Worm (Caenorhabditis elegans): ENCODE results near the gene ZK792.1.

The ZK792.1 gene

DNA sequence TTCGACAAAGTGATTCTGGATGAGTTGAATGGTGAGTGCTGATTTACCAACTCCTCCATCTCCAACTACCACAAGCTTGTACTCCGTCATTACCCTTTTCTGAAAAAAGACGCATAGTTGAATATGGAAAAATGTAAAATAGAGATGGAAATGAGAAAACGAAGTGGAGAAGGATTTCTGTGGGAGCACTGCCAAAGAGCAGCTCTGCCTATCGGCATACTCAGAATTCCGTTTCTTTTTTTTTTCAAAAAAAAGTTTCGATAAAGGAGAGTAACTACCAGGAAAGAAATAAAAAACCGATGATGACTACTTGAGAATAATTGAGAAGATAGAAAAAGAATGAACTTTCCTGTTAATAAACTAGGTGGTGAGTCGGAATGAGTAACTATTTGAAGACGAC, 31.3 kb downstream of the ZK792.1 start, which contains the start of gene let-60:
Gene let-60 (minus strand): TSS at position 101 of the 400 bp plus-strand sequence.
- TF ChIP-seq madf-5 (GFP tag; IDR thresholded peaks at IDR 0.05) (no peak), aha-1 (tag) (peak; percentile 86)

DNA sequence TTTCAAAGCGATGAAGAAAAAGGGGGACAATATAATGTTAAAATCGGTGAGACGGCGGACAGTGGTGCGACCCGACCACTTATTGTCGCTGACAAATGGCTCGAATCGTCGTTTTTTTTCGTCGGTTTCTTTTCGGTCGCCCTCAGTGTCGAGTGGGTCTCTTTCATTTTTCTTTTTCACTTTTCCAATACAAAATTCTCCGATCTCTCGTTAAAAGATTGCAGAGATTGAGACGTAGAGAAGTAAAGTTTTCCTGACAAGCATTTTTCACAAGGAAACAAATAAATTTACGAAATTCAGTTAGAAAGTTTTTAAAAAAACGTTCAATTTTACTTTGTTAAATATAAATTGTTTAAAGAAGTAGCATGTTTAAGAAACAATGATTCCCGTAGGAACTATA, 31.9 kb downstream of the ZK792.1 start:
- TF ChIP-seq fos-1 (tag; optimal IDR thresholded peaks at IDR 0.05) (no peak), unc-62 (GFP tag; optimal IDR thresholded peaks at IDR 0.05 in 1 of 2) (peak in 1 of 2 experiments; percentile 20), unc-62 (tag; optimal IDR thresholded peaks at IDR 0.05) (no peak), daf-19 (GFP tag; conservative IDR thresholded peaks at IDR 0.05) (no peak), ceh-82 (tag; optimal IDR thresholded peaks at IDR 0.05) (no peak), nhr-76 (tag; optimal IDR thresholded peaks at IDR 0.05) (no peak), ceh-28 (tag; optimal IDR thresholded peaks at IDR 0.05) (no peak), zfp-2 (tag; optimal IDR thresholded peaks at IDR 0.05) (no peak)

DNA sequence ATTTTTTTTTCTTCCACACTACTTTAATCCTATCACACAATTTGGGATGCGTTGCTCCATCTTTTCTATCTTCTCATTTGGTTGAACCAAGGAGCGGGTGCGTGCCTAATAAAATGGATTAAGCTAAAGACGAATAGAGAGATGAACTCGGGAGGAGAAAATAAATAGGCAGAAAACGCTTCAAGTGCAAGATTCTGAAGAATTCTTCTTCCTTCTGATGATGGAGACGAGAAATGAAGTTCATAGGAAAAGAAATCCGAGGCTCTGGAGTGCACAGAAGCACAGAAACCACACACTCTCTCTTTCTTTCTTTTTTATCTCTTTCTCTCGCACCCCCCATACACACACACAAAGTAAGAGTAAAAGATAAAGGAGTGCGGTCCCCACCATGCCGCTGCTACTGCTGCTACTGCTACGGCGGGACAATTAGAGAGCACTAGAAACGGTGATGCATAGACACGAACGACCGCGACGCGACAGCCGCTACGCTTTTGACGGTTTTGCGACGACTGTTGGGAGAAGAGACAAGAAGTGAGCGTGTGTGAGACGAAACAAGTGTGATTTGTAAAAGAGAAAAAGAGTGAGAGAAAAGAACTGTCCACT, 32.5 kb downstream of the ZK792.1 start:
- TF ChIP-seq lin-29 (GFP tag; IDR thresholded peaks at IDR 0.05): no peak
- peak; percentile 74 for TF ChIP-seq pqm-1 (tag; optimal IDR thresholded peaks at IDR 0.05)
- no peak for TF ChIP-seq lin-1 (GFP tag; IDR thresholded peaks at IDR 0.05)
- no peak for TF ChIP-seq skn-1 (tag; optimal IDR thresholded peaks at IDR 0.05)
- TF ChIP-seq nhr-77 (tag; optimal IDR thresholded peaks at IDR 0.05): peak; percentile 90
- TF ChIP-seq nhr-41 (GFP tag; IDR thresholded peaks at IDR 0.05): peak; percentile 58; the same call in 1 of the 2 replicates
- TF ChIP-seq cey-2 (tag; optimal IDR thresholded peaks at IDR 0.05; ENCODE audit: borderline replicate concordance, insufficient read depth): peak; percentile 39
- 0 out of 2 replicates have a peak, but pooled peaks have one; percentile 56 for TF ChIP-seq ctbp-1 (GFP tag; IDR thresholded peaks at IDR 0.05)
- peak; percentile 65 for TF ChIP-seq set-16 (GFP tag; IDR thresholded peaks at IDR 0.05)
- TF ChIP-seq tra-1 (GFP tag; IDR thresholded peaks at IDR 0.05): peak; percentile 62; the same call in 1 of the 2 replicates
- TF ChIP-seq hlh-30 (tag; optimal IDR thresholded peaks at IDR 0.05; ENCODE audit: insufficient read depth): peak; percentile 81
- peak; percentile 85 for TF ChIP-seq hmg-1.1 (GFP tag; IDR thresholded peaks at IDR 0.05)
- peak; percentile 95 for TF ChIP-seq aha-1 (tag)
- no peak for TF ChIP-seq F44E2.7 (GFP tag; IDR thresholded peaks at IDR 0.05)
- TF ChIP-seq egl-27 (tag; optimal IDR thresholded peaks at IDR 0.05): no peak
- TF ChIP-seq egl-43 (GFP tag; IDR thresholded peaks at IDR 0.05): peak; percentile 67; the same call in 1 of the 2 replicates
- TF ChIP-seq spr-3 (GFP tag; optimal IDR thresholded peaks at IDR 0.05): no peak
- TF ChIP-seq nhr-42 (GFP tag; IDR thresholded peaks at IDR 0.05): 0 out of 2 replicates have a peak, but pooled peaks have one; percentile 55
- no peak for TF ChIP-seq daf-19 (GFP tag; conservative IDR thresholded peaks at IDR 0.05)
- TF ChIP-seq mep-1 (tag; optimal IDR thresholded peaks at IDR 0.05): peak; percentile 87
- TF ChIP-seq F37D6.2 (tag; optimal IDR thresholded peaks at IDR 0.05): peak; percentile 18
- TF ChIP-seq zip-11 (GFP tag; IDR thresholded peaks at IDR 0.05): no peak
- no peak for TF ChIP-seq php-3 (GFP tag; IDR thresholded peaks at IDR 0.05)
- no peak for TF ChIP-seq ama-1 (optimal IDR thresholded peaks at IDR 0.05)
- peak; percentile 73 for TF ChIP-seq rbr-2 (tag; optimal IDR thresholded peaks at IDR 0.05)
- peak; percentile 58; the same call in 1 of the 2 replicates for TF ChIP-seq pha-4 (GFP tag; IDR thresholded peaks at IDR 0.05)
- TF ChIP-seq pha-4 (tag; optimal IDR thresholded peaks at IDR 0.05): no peak
- TF ChIP-seq hif-1 (tag; optimal IDR thresholded peaks at IDR 0.05): peak in 1 of 2 experiments; percentile 64
- TF ChIP-seq ceh-44 (GFP tag; IDR thresholded peaks at IDR 0.05): no peak
- TF ChIP-seq Y5F2A.4 (GFP tag; optimal IDR thresholded peaks at IDR 0.05): no peak
- TF ChIP-seq ces-1 (GFP tag; optimal IDR thresholded peaks at IDR 0.05): peak; percentile 72
- no peak for TF ChIP-seq D1046.2 (GFP tag; IDR thresholded peaks at IDR 0.05)
- peak; percentile 98 for TF ChIP-seq mxl-3 (GFP tag; optimal IDR thresholded peaks at IDR 0.05)
- no peak for TF ChIP-seq attf-4 (tag; optimal IDR thresholded peaks at IDR 0.05)
- peak; percentile 86 for TF ChIP-seq dmd-6 (GFP tag; IDR thresholded peaks at IDR 0.05)
- peak; percentile 56 for TF ChIP-seq lin-38 (GFP tag; IDR thresholded peaks at IDR 0.05)
- no peak for TF ChIP-seq zip-2 (tag; optimal IDR thresholded peaks at IDR 0.05)
- peak; percentile 98 for TF ChIP-seq hlh-11 (tag; optimal IDR thresholded peaks at IDR 0.05)
- peak; percentile 92 for TF ChIP-seq dve-1 (tag; optimal IDR thresholded peaks at IDR 0.05; ENCODE audit: insufficient read depth)

Measured in whole organism, L4 larva.